ENCODE assay signal across 1 fruit fly cellular context in the genomic region with DNA sequence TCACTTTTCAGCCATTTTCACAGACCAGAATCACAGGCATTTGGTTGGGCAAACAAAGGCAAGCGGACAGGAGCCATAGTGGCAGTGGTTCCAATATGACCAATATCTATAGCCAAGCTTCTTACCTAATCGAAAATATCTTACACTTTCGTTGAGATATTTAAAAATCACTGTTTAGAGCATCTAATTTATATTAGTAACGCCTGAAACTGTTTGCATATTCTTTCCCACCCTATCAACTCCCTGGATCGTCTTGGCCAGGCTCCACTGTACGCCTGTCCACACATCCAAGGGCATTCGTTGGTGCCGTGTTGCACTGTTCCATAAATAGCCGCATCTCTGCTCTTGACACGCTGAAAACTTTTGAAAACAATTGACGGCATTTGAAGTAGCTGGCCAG.
TF ChIP-seq lines count a peak whose summit lies in the region.

No protein-coding gene starts in this region.

TF ChIP-seq in whole organism, embryonic, 481 proteins besides CTCF, POLR2A, EP300 and RAD21 (continued from another document):
- TF ChIP-seq H15 (GFP tag; IDR thresholded peaks at IDR 0.05; lab: Robert Waterston, UW) (no peak), Lhr (GFP tag; optimal IDR thresholded peaks at IDR 0.05; lab: Kevin White, UChicago) (no peak), CG4360 (GFP tag; IDR thresholded peaks at IDR 0.05; lab: Robert Waterston, UW) (no peak), slou (GFP tag; optimal IDR thresholded peaks at IDR 0.05; lab: Kevin White, UChicago) (no peak), CG8089 (GFP tag; optimal IDR thresholded peaks at IDR 0.05; lab: Kevin White, UChicago) (peak; percentile 7), sqz (GFP tag; optimal IDR thresholded peaks at IDR 0.05; lab: Kevin White, UChicago) (no peak), otp (GFP tag; IDR thresholded peaks at IDR 0.05; lab: Robert Waterston, UW) (0 out of 3 replicates have a peak, but pooled peaks have one; percentile 40), Pdp1 (GFP tag; optimal IDR thresholded peaks at IDR 0.05; lab: Kevin White, UChicago) (peak; percentile 11 to 34), chn (GFP tag; optimal IDR thresholded peaks at IDR 0.05; lab: Kevin White, UChicago) (no peak), odd (GFP tag; optimal IDR thresholded peaks at IDR 0.05; lab: Kevin White, UChicago) (no peak), CG8944 (GFP tag; optimal IDR thresholded peaks at IDR 0.05; lab: Kevin White, UChicago) (no peak), CG10959 (GFP tag; IDR thresholded peaks at IDR 0.05; lab: Robert Waterston, UW) (no peak), ttk (GFP tag; IDR thresholded peaks at IDR 0.05; lab: Robert Waterston, UW) (0 out of 2 replicates have a peak, but pooled peaks have one; percentile 36), CG17912 (GFP tag; optimal IDR thresholded peaks at IDR 0.05; lab: Kevin White, UChicago) (no peak), Myb (GFP tag; optimal IDR thresholded peaks at IDR 0.05; lab: Kevin White, UChicago) (no peak), ro (GFP tag; IDR thresholded peaks at IDR 0.05; lab: Robert Waterston, UW) (no peak), CoRest (tag; optimal IDR thresholded peaks at IDR 0.05; lab: Kevin White, UChicago) (no peak), lab (GFP tag; optimal IDR thresholded peaks at IDR 0.05; lab: Kevin White, UChicago) (no peak), croc (GFP tag; conservative IDR thresholded peaks at IDR 0.05; lab: Robert Waterston, UW) (peak; percentile 16; the same call in 1 of the 3 replicates), CG32532 (GFP tag; IDR thresholded peaks at IDR 0.05; lab: Robert Waterston, UW) (no peak), GATAe (GFP tag; conservative IDR thresholded peaks at IDR 0.05; lab: Robert Waterston, UW) (no peak), fu2 (GFP tag; optimal IDR thresholded peaks at IDR 0.05; lab: Kevin White, UChicago) (no peak), lbe (GFP tag; optimal IDR thresholded peaks at IDR 0.05; lab: Kevin White, UChicago) (no peak), eyg (GFP tag; optimal IDR thresholded peaks at IDR 0.05; lab: Kevin White, UChicago) (no peak), wdn (GFP tag; IDR thresholded peaks at IDR 0.05; lab: Robert Waterston, UW) (no peak), fd64A (GFP tag; optimal IDR thresholded peaks at IDR 0.05; lab: Kevin White, UChicago) (no peak), E2f1 (GFP tag; IDR thresholded peaks at IDR 0.05; lab: Robert Waterston, UW) (no peak), Drgx (GFP tag; IDR thresholded peaks at IDR 0.05; lab: Robert Waterston, UW) (peak; percentile 55; the same call in 1 of the 2 replicates), CG3065 (GFP tag; optimal IDR thresholded peaks at IDR 0.05; lab: Kevin White, UChicago) (no peak), CG11696 (GFP tag; IDR thresholded peaks at IDR 0.05; lab: Robert Waterston, UW) (no peak), tio (GFP tag; optimal IDR thresholded peaks at IDR 0.05; lab: Kevin White, UChicago) (no peak), CG14965 (GFP tag; optimal IDR thresholded peaks at IDR 0.05; lab: Kevin White, UChicago; ENCODE audit: borderline replicate concordance) (no peak), CG32767 (GFP tag; IDR thresholded peaks at IDR 0.05; lab: Robert Waterston, UW) (no peak), Oli (tag; optimal IDR thresholded peaks at IDR 0.05; lab: Kevin White, UChicago) (peak; percentile 28), CG8359 (GFP tag; optimal IDR thresholded peaks at IDR 0.05; lab: Kevin White, UChicago; ENCODE audit: borderline replicate concordance) (no peak), CG10543 (GFP tag; optimal IDR thresholded peaks at IDR 0.05; lab: Kevin White, UChicago) (peak; percentile 21), trh (GFP tag; optimal IDR thresholded peaks at IDR 0.05; lab: Kevin White, UChicago) (no peak), tup (GFP tag; optimal IDR thresholded peaks at IDR 0.05; lab: Kevin White, UChicago) (no peak), CG42726 (GFP tag; IDR thresholded peaks at IDR 0.05; lab: Robert Waterston, UW; ENCODE audit: partially characterized antibody) (no peak), CG7357 (GFP tag; IDR thresholded peaks at IDR 0.05; lab: Robert Waterston, UW) (no peak), CG6654 (GFP tag; optimal IDR thresholded peaks at IDR 0.05; lab: Kevin White, UChicago) (no peak), Jarid2 (GFP tag; optimal IDR thresholded peaks at IDR 0.05; lab: Kevin White, UChicago) (no peak), CG9876 (GFP tag; optimal IDR thresholded peaks at IDR 0.05; lab: Kevin White, UChicago) (no peak), CG31441 (GFP tag; IDR thresholded peaks at IDR 0.05; lab: Robert Waterston, UW) (peak; percentile 13; the same call in 1 of the 2 replicates), sisA (GFP tag; IDR thresholded peaks at IDR 0.05; lab: Robert Waterston, UW) (peak; percentile 65; the same call in 1 of the 2 replicates), ato (GFP tag; IDR thresholded peaks at IDR 0.05; lab: Robert Waterston, UW; ENCODE audit: partially characterized antibody) (no peak), bigmax (GFP tag; optimal IDR thresholded peaks at IDR 0.05; lab: Kevin White, UChicago) (no peak), Aef1 (GFP tag; IDR thresholded peaks at IDR 0.05; lab: Robert Waterston, UW) (no peak; the same call in 2 of the 3 replicates), Doc2 (GFP tag; IDR thresholded peaks at IDR 0.05; lab: Robert Waterston, UW) (no peak), vvl (GFP tag; IDR thresholded peaks at IDR 0.05; lab: Robert Waterston, UW) (peak; percentile 40; the same call in 1 of the 2 replicates), CkIIα-i1 (GFP tag; IDR thresholded peaks at IDR 0.05; lab: Robert Waterston, UW) (no peak), YL-1 (GFP tag; optimal IDR thresholded peaks at IDR 0.05; lab: Kevin White, UChicago) (no peak), CG18262 (tag; optimal IDR thresholded peaks at IDR 0.05; lab: Kevin White, UChicago) (no peak), CG7928 (GFP tag; optimal IDR thresholded peaks at IDR 0.05; lab: Kevin White, UChicago) (no peak), TFAM (GFP tag; optimal IDR thresholded peaks at IDR 0.05; lab: Kevin White, UChicago) (no peak), CG1647 (GFP tag; optimal IDR thresholded peaks at IDR 0.05; lab: Kevin White, UChicago) (no peak), ems (GFP tag; optimal IDR thresholded peaks at IDR 0.05; lab: Kevin White, UChicago) (no peak), dmrt11E (tag; optimal IDR thresholded peaks at IDR 0.05; lab: Kevin White, UChicago) (no peak), H2.0 (GFP tag; IDR thresholded peaks at IDR 0.05; lab: Robert Waterston, UW) (peak; percentile 55), h (optimal IDR thresholded peaks at IDR 0.05; lab: Kevin White, UChicago) (no peak), Side (GFP tag; optimal IDR thresholded peaks at IDR 0.05; lab: Kevin White, UChicago) (no peak), Spps (tag; optimal IDR thresholded peaks at IDR 0.05; lab: Kevin White, UChicago) (no peak), Nf-YB (GFP tag; optimal IDR thresholded peaks at IDR 0.05; lab: Kevin White, UChicago) (no peak), CG2129 (GFP tag; IDR thresholded peaks at IDR 0.05; lab: Robert Waterston, UW; ENCODE audit: partially characterized antibody) (no peak), CG7786 (GFP tag; optimal IDR thresholded peaks at IDR 0.05; lab: Kevin White, UChicago) (no peak), chinmo (GFP tag; IDR thresholded peaks at IDR 0.05; lab: Robert Waterston, UW; ENCODE audit: partially characterized antibody) (no peak), zfh1 (GFP tag; IDR thresholded peaks at IDR 0.05; lab: Robert Waterston, UW) (peak; percentile 41; the same call in 1 of the 3 replicates), Trl (optimal IDR thresholded peaks at IDR 0.05; lab: Kevin White, UChicago) (no peak), Trl (GFP tag; optimal IDR thresholded peaks at IDR 0.05; lab: Kevin White, UChicago) (no peak), CG3726 (GFP tag; IDR thresholded peaks at IDR 0.05; lab: Robert Waterston, UW) (no peak), en (GFP tag; optimal IDR thresholded peaks at IDR 0.05; lab: Kevin White, UChicago) (no peak), klu (GFP tag; IDR thresholded peaks at IDR 0.05; lab: Robert Waterston, UW) (no peak), fd3F (GFP tag; optimal IDR thresholded peaks at IDR 0.05; lab: Kevin White, UChicago) (no peak), CG14441 (GFP tag; IDR thresholded peaks at IDR 0.05; lab: Robert Waterston, UW) (peak; percentile 54), CrebB (tag; optimal IDR thresholded peaks at IDR 0.05; lab: Kevin White, UChicago) (no peak), Doc3 (GFP tag; IDR thresholded peaks at IDR 0.05; lab: Robert Waterston, UW; ENCODE audit: partially characterized antibody) (no peak), yki (optimal IDR thresholded peaks at IDR 0.05; lab: Kevin White, UChicago) (no peak), CG17328 (GFP tag; IDR thresholded peaks at IDR 0.05; lab: Robert Waterston, UW) (peak; percentile 47), CG1024 (GFP tag; IDR thresholded peaks at IDR 0.05; lab: Robert Waterston, UW) (no peak), al (GFP tag; IDR thresholded peaks at IDR 0.05; lab: Robert Waterston, UW) (no peak), tin (GFP tag; optimal IDR thresholded peaks at IDR 0.05; lab: Kevin White, UChicago) (no peak), corto (GFP tag; optimal IDR thresholded peaks at IDR 0.05; lab: Kevin White, UChicago) (no peak), Sox100B (GFP tag; optimal IDR thresholded peaks at IDR 0.05; lab: Kevin White, UChicago) (no peak), cad (GFP tag; optimal IDR thresholded peaks at IDR 0.05; lab: Kevin White, UChicago) (no peak), Hsf (GFP tag; optimal IDR thresholded peaks at IDR 0.05; lab: Kevin White, UChicago) (peak; percentile 25), Dek (tag; optimal IDR thresholded peaks at IDR 0.05; lab: Kevin White, UChicago) (no peak), CG9797 (GFP tag; optimal IDR thresholded peaks at IDR 0.05; lab: Kevin White, UChicago) (no peak), dmrt99B (tag; optimal IDR thresholded peaks at IDR 0.05; lab: Kevin White, UChicago) (peak; percentile 27), dimm (GFP tag; IDR thresholded peaks at IDR 0.05; lab: Robert Waterston, UW) (no peak), Mes4 (GFP tag; optimal IDR thresholded peaks at IDR 0.05; lab: Kevin White, UChicago) (no peak), Bteb2 (GFP tag; optimal IDR thresholded peaks at IDR 0.05; lab: Kevin White, UChicago) (no peak), CG5953 (GFP tag; IDR thresholded peaks at IDR 0.05; lab: Robert Waterston, UW) (no peak)
